Worm (Caenorhabditis elegans): Measurements from ENCODE around the gene lmd-5.

ce11 chrV:7079388-7079787 is 44.1 kb upstream of the lmd-5 start:
- TF ChIP-seq lim-6 (tag; optimal IDR thresholded peaks at IDR 0.05) = no peak
- no peak for TF ChIP-seq F13H6.1 (tag; optimal IDR thresholded peaks at IDR 0.05)
- TF ChIP-seq pax-1 (tag; optimal IDR thresholded peaks at IDR 0.05) = no peak
- TF ChIP-seq ceh-31 (tag; optimal IDR thresholded peaks at IDR 0.05) = no peak
- no peak for TF ChIP-seq ceh-19 (GFP tag; optimal IDR thresholded peaks at IDR 0.05)
- no peak for TF ChIP-seq ama-1 (optimal IDR thresholded peaks at IDR 0.05)
- no peak for TF ChIP-seq pha-4 (tag; optimal IDR thresholded peaks at IDR 0.05)
- no peak for TF ChIP-seq lin-11 (tag; optimal IDR thresholded peaks at IDR 0.05)
- TF ChIP-seq nhr-11 (tag; optimal IDR thresholded peaks at IDR 0.05) = no peak
- no peak for TF ChIP-seq pag-3 (tag; optimal IDR thresholded peaks at IDR 0.05; ENCODE audit: borderline replicate concordance)
- no peak for TF ChIP-seq nhr-232 (tag; optimal IDR thresholded peaks at IDR 0.05)
